Worm (Caenorhabditis elegans) whole organism, late embryonic: Measurements from ENCODE around the gene dnj-19.

Source experiments
- C08G9.2 ChIP-seq: sonication (generic microtip); optimal IDR thresholded peaks from 2 replicates; lab custom pipeline; 2016; ENCODE audit warnings: mild to moderate bottlenecking, missing genetic modification characterization, moderate library complexity, missing compliant biosample characterization
- Y22D7AL.16 ChIP-seq: sonication (generic microtip); optimal IDR thresholded peaks from 2 replicates; lab custom pipeline; 2016; ENCODE audit warnings: missing genetic modification characterization, missing compliant biosample characterization
- ama-1 ChIP-seq: fragments of 150-350 bp; optimal IDR thresholded peaks from 2 replicates; lab custom pipeline; 2014
- ceh-18 ChIP-seq: sonication (generic microtip); optimal IDR thresholded peaks from 2 replicates; lab custom pipeline; 2016; ENCODE audit warnings: missing genetic modification characterization, missing compliant biosample characterization
- ceh-30 ChIP-seq: fragments of 150-350 bp; optimal IDR thresholded peaks from 2 replicates; lab custom pipeline; 2014; ENCODE audit warnings: missing biosample characterization, missing genetic modification characterization
- unc-3 ChIP-seq, 2 experiments: fragments of 200-800 bp in 1 of 2; sonication (Bioruptor generic) in 1 of 2; sonication (generic microtip) in 1 of 2; conservative IDR thresholded peaks in 1 of 2; optimal IDR thresholded peaks in 1 of 2; 2 replicates each; pipeline versions ENCODE4 v1.3.6 to Lab custom; 2016 to 2022; ENCODE audit warnings: missing compliant biosample characterization in 2 of 2, missing genetic modification characterization in 2 of 2, missing genetic modification reagents in 1 of 2
- unc-86 ChIP-seq: sonication (generic microtip); optimal IDR thresholded peaks from 2 replicates; lab custom pipeline; 2016; ENCODE audit warnings: missing genetic modification characterization, missing compliant biosample characterization

DNA sequence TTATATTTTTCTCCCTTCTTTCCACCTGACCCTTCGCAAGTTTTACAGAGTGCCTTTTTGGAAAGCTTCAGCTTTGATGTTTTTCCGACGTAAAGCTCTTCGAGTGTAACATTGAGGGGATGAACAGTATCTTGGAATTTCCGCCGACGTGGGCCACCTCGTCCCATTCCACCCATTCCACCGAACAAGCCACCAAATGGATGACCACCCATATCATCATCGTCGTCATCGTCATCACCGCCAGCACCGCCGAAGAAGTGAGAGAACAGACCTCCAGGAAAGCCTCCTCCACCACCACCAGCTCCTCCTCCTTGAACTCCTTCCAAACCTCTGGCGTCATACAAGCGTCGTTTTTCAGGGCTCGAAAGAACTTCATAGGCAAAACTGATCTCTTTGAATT, 362 bp downstream of the dnj-19 start:
- TF ChIP-seq unc-3 (GFP tag; conservative IDR thresholded peaks at IDR 0.05; lab: Robert Waterston, UW) (no peak), unc-3 (tag; optimal IDR thresholded peaks at IDR 0.05; lab: Kevin White, UChicago) (no peak), ama-1 (lab: Kevin White, UChicago) (no peak), ceh-30 (no peak), Y22D7AL.16 (tag; lab: Kevin White, UChicago) (no peak), C08G9.2 (tag; lab: Kevin White, UChicago) (no peak), ceh-18 (tag; lab: Kevin White, UChicago) (no peak), unc-86 (tag; lab: Kevin White, UChicago) (no peak)
